Worm (Caenorhabditis elegans) whole organism, mixed stage, embryonic: ENCODE results near the gene C38C3.6.

ENCODE experiments used
- M03D4.4 ChIP-seq: sonication (generic microtip); optimal IDR thresholded peaks from 2 replicates; lab custom pipeline; 2017; ENCODE audit warnings: mild to moderate bottlenecking, missing genetic modification characterization, missing compliant biosample characterization
- bed-3 ChIP-seq: fragments of 200-800 bp; sonication (Bioruptor generic); optimal IDR thresholded peaks from 3 replicates; lab custom pipeline; 2018; ENCODE audit warnings: mild to moderate bottlenecking, missing genetic modification characterization, moderate library complexity, missing compliant biosample characterization
- blmp-1 ChIP-seq: fragments of 150-350 bp; optimal IDR thresholded peaks from 2 replicates; lab custom pipeline; 2014; ENCODE audit warnings: missing biosample characterization, missing genetic modification characterization
- ceh-39 ChIP-seq: fragments of 150-350 bp; optimal IDR thresholded peaks from 2 replicates; lab custom pipeline; 2014; ENCODE audit warnings: missing biosample characterization, missing genetic modification characterization
- ceh-43 ChIP-seq: fragments of 200-800 bp; sonication (Bioruptor generic); optimal IDR thresholded peaks from 2 replicates; lab custom pipeline; 2018; ENCODE audit warnings: mild to moderate bottlenecking, missing genetic modification characterization, moderate library complexity, missing compliant biosample characterization
- ceh-83 ChIP-seq: fragments of 200-800 bp; sonication (Bioruptor generic); optimal IDR thresholded peaks from 2 replicates; lab custom pipeline; 2018; ENCODE audit warnings: mild to moderate bottlenecking, missing genetic modification characterization, missing compliant biosample characterization
- ces-1 ChIP-seq: fragments of 150-350 bp; optimal IDR thresholded peaks from 2 replicates; lab custom pipeline; 2014; ENCODE audit warnings: missing biosample characterization, missing genetic modification reagents, missing genetic modification characterization
- cnd-1 ChIP-seq: fragments of 200-800 bp; sonication (Bioruptor generic); optimal IDR thresholded peaks from 2 replicates; lab custom pipeline; 2018; ENCODE audit warnings: mild to moderate bottlenecking, missing genetic modification characterization, missing compliant biosample characterization
- drap-1 ChIP-seq: fragments of 200-800 bp; sonication (Bioruptor generic); optimal IDR thresholded peaks from 3 replicates; lab custom pipeline; 2018; ENCODE audit warnings: mild to moderate bottlenecking, missing genetic modification characterization, missing compliant biosample characterization
- elt-1 ChIP-seq: sonication (generic microtip); optimal IDR thresholded peaks from 2 replicates; lab custom pipeline; 2017; ENCODE audit warnings: missing genetic modification characterization, mild to moderate bottlenecking, missing compliant biosample characterization, antibody characterized with exemption, moderate library complexity, borderline replicate concordance; ENCODE audit not compliant: insufficient read depth
- ham-2 ChIP-seq: fragments of 200-800 bp; sonication (Bioruptor generic); optimal IDR thresholded peaks from 2 replicates; lab custom pipeline; 2018; ENCODE audit warnings: mild to moderate bottlenecking, missing genetic modification characterization, missing compliant biosample characterization
- hlh-1 ChIP-seq: fragments of 150-350 bp; optimal IDR thresholded peaks from 2 replicates; lab custom pipeline; 2014; ENCODE audit warnings: missing biosample characterization, missing genetic modification reagents, missing genetic modification characterization
- lin-13 ChIP-seq: fragments of 150-350 bp; optimal IDR thresholded peaks from 2 replicates; lab custom pipeline; 2014; ENCODE audit warnings: missing biosample characterization, missing genetic modification characterization
- lin-32 ChIP-seq: fragments of 200-800 bp; sonication (Bioruptor generic); optimal IDR thresholded peaks from 2 replicates; lab custom pipeline; 2018; ENCODE audit warnings: mild to moderate bottlenecking, missing genetic modification characterization, missing compliant biosample characterization
- lsy-2 ChIP-seq: fragments of 150-350 bp; optimal IDR thresholded peaks from 2 replicates; lab custom pipeline; 2014; ENCODE audit warnings: missing biosample characterization, missing genetic modification characterization
- mab-5 ChIP-seq: fragments of 150-350 bp; optimal IDR thresholded peaks from 2 replicates; lab custom pipeline; 2014; ENCODE audit warnings: missing biosample characterization, missing genetic modification characterization
- mep-1 ChIP-seq: fragments of 150-350 bp; optimal IDR thresholded peaks from 2 replicates; lab custom pipeline; 2017; ENCODE audit warnings: missing biosample characterization, missing genetic modification reagents, missing genetic modification characterization, inconsistent platforms
- mls-2 ChIP-seq: sonication (generic microtip); optimal IDR thresholded peaks from 2 replicates; lab custom pipeline; 2016; ENCODE audit warnings: mild to moderate bottlenecking, missing genetic modification characterization, moderate library complexity, missing compliant biosample characterization
- nhr-12 ChIP-seq: fragments of 150-350 bp; optimal IDR thresholded peaks from 2 replicates; lab custom pipeline; 2014; ENCODE audit warnings: missing biosample characterization, missing genetic modification characterization
- nhr-2 ChIP-seq: fragments of 150-350 bp; optimal IDR thresholded peaks from 2 replicates; lab custom pipeline; 2014; ENCODE audit warnings: missing biosample characterization, missing genetic modification characterization
- nhr-237 ChIP-seq: fragments of 150-350 bp; optimal IDR thresholded peaks from 2 replicates; lab custom pipeline; 2014; ENCODE audit warnings: missing biosample characterization, missing genetic modification characterization
- nhr-28 ChIP-seq: fragments of 150-350 bp; optimal IDR thresholded peaks from 2 replicates; lab custom pipeline; 2014; ENCODE audit warnings: missing biosample characterization, missing genetic modification characterization
- nhr-76 ChIP-seq: sonication (generic microtip); optimal IDR thresholded peaks from 2 replicates; lab custom pipeline; 2017; ENCODE audit warnings: missing biosample characterization, missing genetic modification characterization
- pha-4 ChIP-seq: fragments of 150-350 bp; optimal IDR thresholded peaks from 2 replicates; lab custom pipeline; 2018; ENCODE audit warnings: missing biosample characterization, missing genetic modification reagents, missing genetic modification characterization
- sem-2 ChIP-seq: fragments of 200-800 bp; sonication (Bioruptor generic); optimal IDR thresholded peaks from 2 replicates; lab custom pipeline; 2018; ENCODE audit warnings: mild to moderate bottlenecking, missing genetic modification characterization, missing compliant biosample characterization
- snpc-4 ChIP-seq: fragments of 150-350 bp; optimal IDR thresholded peaks from 2 replicates; lab custom pipeline; 2014; ENCODE audit warnings: missing biosample characterization, missing genetic modification characterization
- sptf-1 ChIP-seq: sonication (generic microtip); optimal IDR thresholded peaks from 2 replicates; lab custom pipeline; 2017; ENCODE audit warnings: mild to moderate bottlenecking, missing genetic modification characterization, moderate library complexity, missing compliant biosample characterization
- tbx-8 ChIP-seq: fragments of 200-800 bp; sonication (Bioruptor generic); optimal IDR thresholded peaks from 2 replicates; lab custom pipeline; 2018; ENCODE audit warnings: mild to moderate bottlenecking, missing genetic modification characterization, moderate library complexity, missing compliant biosample characterization
- unc-120 ChIP-seq: sonication (generic microtip); optimal IDR thresholded peaks from 2 replicates; lab custom pipeline; 2017; ENCODE audit warnings: missing genetic modification characterization, missing compliant biosample characterization; ENCODE audit not compliant: poor library complexity, severe bottlenecking
- unc-39 ChIP-seq: fragments of 150-350 bp; optimal IDR thresholded peaks from 2 replicates; lab custom pipeline; 2014; ENCODE audit warnings: missing biosample characterization, missing genetic modification characterization
- unc-62 ChIP-seq: fragments of 150-350 bp; optimal IDR thresholded peaks from 2 replicates; lab custom pipeline; 2014; ENCODE audit warnings: missing biosample characterization, missing genetic modification reagents, missing genetic modification characterization
- zip-8 ChIP-seq: fragments of 150-350 bp; optimal IDR thresholded peaks from 2 replicates; lab custom pipeline; 2014; ENCODE audit warnings: missing biosample characterization, missing genetic modification characterization
- ztf-11 ChIP-seq: fragments of 150-350 bp; optimal IDR thresholded peaks from 2 replicates; lab custom pipeline; 2014; ENCODE audit warnings: missing biosample characterization, missing genetic modification characterization

C38C3.6 gene

ce11 chrV:1455280-1455679, 36.1 kb downstream of the C38C3.6 start:
- TF ChIP-seq hlh-1 = no peak
- no peak for TF ChIP-seq ham-2 (GFP tag; lab: Kevin White, UChicago)
- no peak for TF ChIP-seq M03D4.4
- TF ChIP-seq ceh-83 (GFP tag; lab: Kevin White, UChicago) = no peak
- no peak for TF ChIP-seq mls-2 (tag; lab: Kevin White, UChicago)
- no peak for TF ChIP-seq bed-3
- no peak for TF ChIP-seq blmp-1
- no peak for TF ChIP-seq mab-5 (tag; lab: Kevin White, UChicago)
- no peak for TF ChIP-seq unc-62 (GFP tag; lab: Kevin White, UChicago)
- TF ChIP-seq elt-1 (tag; lab: Kevin White, UChicago) = no peak
- TF ChIP-seq zip-8 = no peak

ce11 chrV:1454762-1455161, 36.6 kb downstream of the C38C3.6 start, which contains the start of gene chil-14:
Gene chil-14 (plus strand): TSS chrV:1455062.
- no peak for TF ChIP-seq ham-2 (GFP tag; lab: Kevin White, UChicago)
- TF ChIP-seq ceh-39 (tag; lab: Kevin White, UChicago) = no peak
- TF ChIP-seq nhr-237 (tag; lab: Kevin White, UChicago) = no peak
- TF ChIP-seq zip-8 = no peak
- no peak for TF ChIP-seq ces-1 (GFP tag; lab: Kevin White, UChicago)
- no peak for TF ChIP-seq unc-39
- no peak for TF ChIP-seq nhr-28 (tag; lab: Kevin White, UChicago)
- TF ChIP-seq ceh-43 (GFP tag; lab: Kevin White, UChicago) = no peak
- no peak for TF ChIP-seq pha-4 (tag; lab: Kevin White, UChicago)
- TF ChIP-seq snpc-4 (tag; lab: Kevin White, UChicago) = no peak
- TF ChIP-seq tbx-8 (GFP tag; lab: Kevin White, UChicago) = no peak
- no peak for TF ChIP-seq bed-3
- TF ChIP-seq nhr-76 (tag; lab: Kevin White, UChicago) = no peak
- no peak for TF ChIP-seq unc-120 (tag; lab: Kevin White, UChicago)
- no peak for TF ChIP-seq unc-62 (GFP tag; lab: Kevin White, UChicago)
- TF ChIP-seq hlh-1 = no peak

- no peak for TF ChIP-seq nhr-12 (tag; lab: Kevin White, UChicago)
- TF ChIP-seq nhr-76 (tag; lab: Kevin White, UChicago) = no peak
- no peak for TF ChIP-seq nhr-2 (tag; lab: Kevin White, UChicago)
- TF ChIP-seq ces-1 (GFP tag; lab: Kevin White, UChicago) = no peak
- no peak for TF ChIP-seq tbx-8 (GFP tag; lab: Kevin White, UChicago)
- no peak for TF ChIP-seq hlh-1
- no peak for TF ChIP-seq lsy-2 (tag; lab: Kevin White, UChicago)
- TF ChIP-seq lin-32 = no peak
- TF ChIP-seq ceh-43 (GFP tag; lab: Kevin White, UChicago) = no peak
- TF ChIP-seq nhr-28 (tag; lab: Kevin White, UChicago) = no peak
- no peak for TF ChIP-seq bed-3
- no peak for TF ChIP-seq sptf-1 (tag; lab: Kevin White, UChicago)
- no peak for TF ChIP-seq M03D4.4
Observed at ce11 chrV:1451334-1451733, 40.1 kb downstream of the C38C3.6 start, which contains the start of gene srj-23. Gene srj-23 (plus strand): TSS chrV:1451634.

- no peak for TF ChIP-seq nhr-28 (tag; lab: Kevin White, UChicago)
- TF ChIP-seq elt-1 (tag; lab: Kevin White, UChicago) = no peak
- no peak for TF ChIP-seq ces-1 (GFP tag; lab: Kevin White, UChicago)
- no peak for TF ChIP-seq mep-1 (tag; lab: Kevin White, UChicago)
- TF ChIP-seq lin-32 = no peak
- no peak for TF ChIP-seq snpc-4 (tag; lab: Kevin White, UChicago)
- TF ChIP-seq cnd-1 (tag; lab: Kevin White, UChicago) = no peak
- no peak for TF ChIP-seq drap-1
- TF ChIP-seq sem-2 (GFP tag; lab: Kevin White, UChicago) = no peak
- no peak for TF ChIP-seq hlh-1
- no peak for TF ChIP-seq ham-2 (GFP tag; lab: Kevin White, UChicago)
Observed at ce11 chrV:1450160-1450559, 41.2 kb downstream of the C38C3.6 start, which contains the start of gene cnc-2. Gene cnc-2 (minus strand): TSS chrV:1450183.

ce11 chrV:1447724-1448123, 43.7 kb downstream of the C38C3.6 start, which contains the start of gene cnc-3:
Gene cnc-3 (plus strand): TSS chrV:1448004.
- TF ChIP-seq unc-62 (GFP tag; lab: Kevin White, UChicago) (no peak), tbx-8 (GFP tag; lab: Kevin White, UChicago) (no peak), ces-1 (GFP tag; lab: Kevin White, UChicago) (no peak), blmp-1 (no peak), bed-3 (no peak), elt-1 (tag; lab: Kevin White, UChicago) (no peak), mab-5 (tag; lab: Kevin White, UChicago) (no peak), mep-1 (tag; lab: Kevin White, UChicago) (no peak), snpc-4 (tag; lab: Kevin White, UChicago) (no peak), nhr-237 (tag; lab: Kevin White, UChicago) (no peak), ztf-11 (no peak), nhr-2 (tag; lab: Kevin White, UChicago) (no peak), cnd-1 (tag; lab: Kevin White, UChicago) (no peak), lin-13 (no peak), nhr-28 (tag; lab: Kevin White, UChicago) (no peak), mls-2 (tag; lab: Kevin White, UChicago) (no peak), M03D4.4 (no peak), unc-39 (no peak)
